Worm (Caenorhabditis elegans) whole organism, L2 larva: ENCODE data around the gene pck-3.

Experiments used
- C34F6.9 ChIP-seq: fragments of 150-350 bp; optimal IDR thresholded peaks from 2 replicates; lab custom pipeline; 2014; ENCODE audit warnings: missing biosample characterization, missing genetic modification characterization
- F13H6.1 ChIP-seq: sonication (generic microtip); optimal IDR thresholded peaks from 2 replicates; lab custom pipeline; 2016; ENCODE audit warnings: missing genetic modification characterization, missing compliant biosample characterization
- R02D3.7 ChIP-seq: fragments of 150-350 bp; optimal IDR thresholded peaks from 2 replicates; lab custom pipeline; 2014; ENCODE audit warnings: missing biosample characterization, missing genetic modification characterization
- Y55F3AM.14 ChIP-seq: fragments of 200-800 bp; sonication (Bioruptor generic); optimal IDR thresholded peaks from 2 replicates; lab custom pipeline; 2018; ENCODE audit warnings: mild to moderate bottlenecking, missing genetic modification characterization, missing compliant biosample characterization
- ZK546.5 ChIP-seq: sonication (generic microtip); optimal IDR thresholded peaks from 2 replicates; lab custom pipeline; 2017; ENCODE audit warnings: missing biosample characterization, missing genetic modification characterization
- aly-2 ChIP-seq: fragments of 150-350 bp; optimal IDR thresholded peaks from 2 replicates; lab custom pipeline; 2014; ENCODE audit warnings: missing biosample characterization, missing genetic modification characterization
- ama-1 ChIP-seq: fragments of 150-350 bp; optimal IDR thresholded peaks from 2 replicates; lab custom pipeline; 2018; ENCODE audit warnings: inconsistent platforms
- blmp-1 ChIP-seq: sonication (generic microtip); optimal IDR thresholded peaks from 2 replicates; lab custom pipeline; 2017; ENCODE audit warnings: missing genetic modification characterization, mild to moderate bottlenecking, missing compliant biosample characterization, antibody characterized with exemption, moderate library complexity; ENCODE audit not compliant: insufficient read depth
- ceh-82 ChIP-seq: fragments of 150-350 bp; optimal IDR thresholded peaks from 2 replicates; lab custom pipeline; 2014; ENCODE audit warnings: missing biosample characterization, missing genetic modification characterization
- egl-27 ChIP-seq: sonication (generic microtip); optimal IDR thresholded peaks from 3 replicates; lab custom pipeline; 2017; ENCODE audit warnings: missing biosample characterization, missing genetic modification reagents, missing genetic modification characterization
- elt-1 ChIP-seq: fragments of 150-350 bp; optimal IDR thresholded peaks from 2 replicates; lab custom pipeline; 2014; ENCODE audit warnings: missing biosample characterization, missing genetic modification characterization
- elt-3 ChIP-seq: sonication (generic microtip); optimal IDR thresholded peaks from 2 replicates; lab custom pipeline; 2017; ENCODE audit warnings: missing biosample characterization, missing genetic modification characterization
- lin-13 ChIP-seq: fragments of 150-350 bp; optimal IDR thresholded peaks from 2 replicates; lab custom pipeline; 2014; ENCODE audit warnings: missing biosample characterization, missing genetic modification reagents, missing genetic modification characterization
- lin-39 ChIP-seq: fragments of 150-350 bp; optimal IDR thresholded peaks from 2 replicates; lab custom pipeline; 2014; ENCODE audit warnings: missing biosample characterization, missing genetic modification reagents, missing genetic modification characterization
- lsy-2 ChIP-seq, 2 experiments: fragments of 150-350 bp in 1 of 2; sonication (generic microtip) in 1 of 2; optimal IDR thresholded peaks; 2 replicates each; lab custom pipeline; 2014 to 2017; ENCODE audit warnings: missing biosample characterization in 2 of 2, missing genetic modification characterization in 2 of 2
- mab-5 ChIP-seq: fragments of 150-350 bp; optimal IDR thresholded peaks from 2 replicates; lab custom pipeline; 2014; ENCODE audit warnings: missing biosample characterization, missing genetic modification characterization
- mbf-1 ChIP-seq: sonication (generic microtip); optimal IDR thresholded peaks from 2 replicates; lab custom pipeline; 2017; ENCODE audit warnings: missing biosample characterization, missing genetic modification characterization
- mdl-1 ChIP-seq, 2 experiments: fragments of 150-350 bp in 1 of 2; sonication (generic microtip) in 1 of 2; optimal IDR thresholded peaks; 2 replicates each; lab custom pipeline; 2017; ENCODE audit warnings: missing biosample characterization in 2 of 2, missing genetic modification characterization in 2 of 2
- nhr-10 ChIP-seq: sonication (generic microtip); optimal IDR thresholded peaks from 2 replicates; lab custom pipeline; 2017; ENCODE audit warnings: missing biosample characterization, missing genetic modification characterization
- nhr-11 ChIP-seq: fragments of 150-350 bp; optimal IDR thresholded peaks from 2 replicates; lab custom pipeline; 2014; ENCODE audit warnings: missing biosample characterization, missing genetic modification characterization
- nhr-12 ChIP-seq: fragments of 150-350 bp; optimal IDR thresholded peaks from 2 replicates; lab custom pipeline; 2014; ENCODE audit warnings: missing biosample characterization, missing genetic modification characterization
- nhr-129 ChIP-seq: fragments of 150-350 bp; optimal IDR thresholded peaks from 2 replicates; lab custom pipeline; 2014; ENCODE audit warnings: missing biosample characterization, missing genetic modification characterization
- nhr-21 ChIP-seq: fragments of 150-350 bp; optimal IDR thresholded peaks from 2 replicates; lab custom pipeline; 2014; ENCODE audit warnings: missing biosample characterization, missing genetic modification characterization
- nhr-23 ChIP-seq: fragments of 150-350 bp; optimal IDR thresholded peaks from 2 replicates; lab custom pipeline; 2014; ENCODE audit warnings: missing biosample characterization, missing genetic modification reagents, missing genetic modification characterization
- nhr-237 ChIP-seq: fragments of 150-350 bp; optimal IDR thresholded peaks from 2 replicates; lab custom pipeline; 2014; ENCODE audit warnings: missing biosample characterization, missing genetic modification characterization
- nhr-25 ChIP-seq: fragments of 150-350 bp; sonication (generic microtip); optimal IDR thresholded peaks from 3 replicates; lab custom pipeline; 2014; ENCODE audit warnings: missing biosample characterization, missing genetic modification characterization
- nhr-6 ChIP-seq: fragments of 150-350 bp; optimal IDR thresholded peaks from 2 replicates; lab custom pipeline; 2014; ENCODE audit warnings: missing biosample characterization, missing genetic modification characterization
- nhr-77 ChIP-seq: fragments of 150-350 bp; optimal IDR thresholded peaks from 2 replicates; lab custom pipeline; 2014; ENCODE audit warnings: missing biosample characterization, missing genetic modification characterization
- peb-1 ChIP-seq: fragments of 150-350 bp; optimal IDR thresholded peaks from 2 replicates; lab custom pipeline; 2014; ENCODE audit warnings: missing biosample characterization, missing genetic modification characterization
- sem-4 ChIP-seq: fragments of 150-350 bp; optimal IDR thresholded peaks from 2 replicates; lab custom pipeline; 2014; ENCODE audit warnings: missing biosample characterization, missing genetic modification reagents, missing genetic modification characterization
- skn-1 ChIP-seq: sonication (generic microtip); optimal IDR thresholded peaks from 2 replicates; lab custom pipeline; 2017; ENCODE audit warnings: missing biosample characterization, missing genetic modification characterization
- sma-3 ChIP-seq: sonication (generic microtip); optimal IDR thresholded peaks from 2 replicates; lab custom pipeline; 2016; ENCODE audit warnings: missing genetic modification reagents, missing genetic modification characterization, missing compliant biosample characterization
- snpc-4 ChIP-seq: fragments of 150-350 bp; optimal IDR thresholded peaks from 2 replicates; lab custom pipeline; 2014; ENCODE audit warnings: missing biosample characterization, missing genetic modification characterization
- unc-39 ChIP-seq: fragments of 150-350 bp; optimal IDR thresholded peaks from 2 replicates; lab custom pipeline; 2014; ENCODE audit warnings: missing biosample characterization, missing genetic modification characterization
- unc-55 ChIP-seq: fragments of 150-350 bp; sonication (generic microtip); optimal IDR thresholded peaks from 3 replicates; lab custom pipeline; 2014; ENCODE audit warnings: missing biosample characterization, missing genetic modification reagents, missing genetic modification characterization
- unc-62 ChIP-seq: fragments of 150-350 bp; optimal IDR thresholded peaks from 2 replicates; lab custom pipeline; 2014; ENCODE audit warnings: missing biosample characterization, missing genetic modification reagents, missing genetic modification characterization
- zag-1 ChIP-seq: fragments of 150-350 bp; optimal IDR thresholded peaks from 2 replicates; lab custom pipeline; 2014; ENCODE audit warnings: missing biosample characterization, missing genetic modification characterization
- ztf-11 ChIP-seq: sonication (generic microtip); optimal IDR thresholded peaks from 2 replicates; lab custom pipeline; 2017; ENCODE audit warnings: missing biosample characterization, missing genetic modification characterization
- ztf-4 ChIP-seq: fragments of 150-350 bp; optimal IDR thresholded peaks from 2 replicates; lab custom pipeline; 2014; ENCODE audit warnings: missing biosample characterization, missing genetic modification characterization

Gene pck-3

ce11 chrIV:5941236-5941976, 45.0 kb downstream of the pck-3 start, which contains the start of gene pfkb-1.2:
TSS of gene pfkb-1.2 (plus strand) at chrIV:5941926.
- TF ChIP-seq mbf-1 (no peak), nhr-10 (tag; lab: Kevin White, UChicago) (no peak), nhr-6 (no peak), nhr-25 (tag; lab: Kevin White, UChicago) (no peak), snpc-4 (tag; lab: Kevin White, UChicago) (no peak), mab-5 (tag; lab: Kevin White, UChicago) (no peak), nhr-21 (tag; lab: Kevin White, UChicago) (no peak), nhr-77 (no peak), peb-1 (tag; lab: Kevin White, UChicago) (no peak), lsy-2 (tag; optimal IDR thresholded peaks at IDR 0.05; lab: Kevin White, UChicago) (peak in 1 of 2 experiments; percentile 14), sem-4 (no peak), C34F6.9 (tag; lab: Kevin White, UChicago) (peak; percentile 30), skn-1 (tag; lab: Kevin White, UChicago) (no peak), mdl-1 (tag; optimal IDR thresholded peaks at IDR 0.05; lab: Kevin White, UChicago) (no peak)
- TF ChIP-seq, all 48 proteins: peak for 2

ce11 chrIV:5944172-5944571, 47.7 kb downstream of the pck-3 start:
- TF ChIP-seq aly-2 (tag; lab: Kevin White, UChicago) (no peak), ztf-11 (tag; lab: Kevin White, UChicago) (no peak), nhr-23 (tag; lab: Kevin White, UChicago) (no peak), nhr-11 (no peak), ztf-4 (tag; lab: Kevin White, UChicago) (no peak), elt-3 (tag; lab: Kevin White, UChicago) (no peak), nhr-129 (no peak), ama-1 (no peak), mbf-1 (no peak), nhr-12 (tag; lab: Kevin White, UChicago) (no peak), blmp-1 (tag; lab: Kevin White, UChicago) (no peak), Y55F3AM.14 (GFP tag; lab: Kevin White, UChicago) (no peak), unc-39 (no peak), unc-55 (GFP tag; lab: Kevin White, UChicago) (no peak), nhr-25 (tag; lab: Kevin White, UChicago) (no peak), R02D3.7 (tag; lab: Kevin White, UChicago) (no peak)
- TF ChIP-seq, all 48 proteins: peak for 0

ce11 chrIV:5945455-5945854, 49.0 kb downstream of the pck-3 start:
- TF ChIP-seq ztf-4 (tag; lab: Kevin White, UChicago): no peak
- no peak for TF ChIP-seq egl-27 (tag; lab: Kevin White, UChicago)
- no peak for TF ChIP-seq elt-3 (tag; lab: Kevin White, UChicago)
- no peak for TF ChIP-seq nhr-129
- TF ChIP-seq nhr-6: no peak
- TF ChIP-seq nhr-11: no peak
- TF ChIP-seq nhr-12 (tag; lab: Kevin White, UChicago): no peak
- TF ChIP-seq ceh-82 (tag; lab: Kevin White, UChicago): no peak
- no peak for TF ChIP-seq mdl-1 (tag; optimal IDR thresholded peaks at IDR 0.05; lab: Kevin White, UChicago)
- no peak for TF ChIP-seq unc-55 (GFP tag; lab: Kevin White, UChicago)
- TF ChIP-seq nhr-77: no peak

- TF ChIP-seq nhr-77 (no peak), nhr-129 (peak; percentile 34), C34F6.9 (tag; lab: Kevin White, UChicago) (peak; percentile 26), snpc-4 (tag; lab: Kevin White, UChicago) (no peak), sem-4 (no peak), lsy-2 (tag; optimal IDR thresholded peaks at IDR 0.05; lab: Kevin White, UChicago) (peak in 1 of 2 experiments; percentile 6)
These were observed 50.4 kb downstream of the pck-3 start, which contains the start of gene inx-7 for ce11 chrIV:5946602-5947444. TSS of gene inx-7 (minus strand) at chrIV:5946638.

- no peak for TF ChIP-seq ceh-82 (tag; lab: Kevin White, UChicago)
- no peak for TF ChIP-seq ztf-4 (tag; lab: Kevin White, UChicago)
- TF ChIP-seq unc-62 (GFP tag; lab: Kevin White, UChicago): no peak
- no peak for TF ChIP-seq elt-3 (tag; lab: Kevin White, UChicago)
- TF ChIP-seq C34F6.9 (tag; lab: Kevin White, UChicago): peak; percentile 63
- TF ChIP-seq nhr-10 (tag; lab: Kevin White, UChicago): no peak
- no peak for TF ChIP-seq nhr-237 (tag; lab: Kevin White, UChicago)
- no peak for TF ChIP-seq nhr-11
- TF ChIP-seq ZK546.5 (tag; lab: Kevin White, UChicago): no peak
- TF ChIP-seq egl-27 (tag; lab: Kevin White, UChicago): no peak
- peak; percentile 16 for TF ChIP-seq sma-3 (GFP tag; lab: Kevin White, UChicago)
- TF ChIP-seq ztf-11 (tag; lab: Kevin White, UChicago): no peak
- no peak for TF ChIP-seq Y55F3AM.14 (GFP tag; lab: Kevin White, UChicago)
- peak; percentile 62 for TF ChIP-seq lin-13 (GFP tag; lab: Kevin White, UChicago)
- peak; percentile 20 for TF ChIP-seq F13H6.1 (tag; lab: Kevin White, UChicago)
- TF ChIP-seq blmp-1 (tag; lab: Kevin White, UChicago): no peak
- TF ChIP-seq zag-1 (tag; lab: Kevin White, UChicago): no peak
- TF ChIP-seq snpc-4 (tag; lab: Kevin White, UChicago): peak; percentile 12
- TF ChIP-seq lin-39 (tag; lab: Kevin White, UChicago): no peak
- no peak for TF ChIP-seq nhr-77
- TF ChIP-seq elt-1: no peak
- peak; percentile 86 for TF ChIP-seq unc-55 (GFP tag; lab: Kevin White, UChicago)
These were observed 51.2 kb downstream of the pck-3 start, which contains the start of gene rps-25 for ce11 chrIV:5947555-5948151. TSS of gene rps-25 (minus strand) at chrIV:5947605.
